Fruit fly (Drosophila melanogaster) whole organism, embryonic: ENCODE data around the gene CG34300.
A peak's percentile ranks its signal among the peaks of the same experiment; 100 is the strongest.

Experiments used
- Abd-B ChIP-seq: fragments of 200-800 bp; sonication (Bioruptor generic); optimal IDR thresholded peaks from 2 replicates; lab custom pipeline; 2018; ENCODE audit warnings: missing biosample characterization, mild to moderate bottlenecking, missing genetic modification characterization, moderate library complexity
- Antp ChIP-seq: fragments of 200-800 bp; sonication (Bioruptor generic); optimal IDR thresholded peaks from 3 replicates; lab custom pipeline; 2016; ENCODE audit warnings: missing biosample characterization, missing genetic modification characterization
- B-H2 ChIP-seq: fragments of 200-800 bp; sonication (Bioruptor generic); optimal IDR thresholded peaks from 2 replicates; lab custom pipeline; 2018; ENCODE audit warnings: missing biosample characterization, mild to moderate bottlenecking, missing genetic modification characterization
- CG10979 ChIP-seq: fragments of 200-800 bp; sonication (Bioruptor generic); optimal IDR thresholded peaks from 2 replicates; lab custom pipeline; 2018; ENCODE audit warnings: missing biosample characterization, mild to moderate bottlenecking, missing genetic modification characterization, moderate library complexity
- CG11695 ChIP-seq: fragments of 200-800 bp; sonication (Bioruptor generic); IDR thresholded peaks from 3 replicates; pipeline ENCODE4 v1.3.6; 2022; ENCODE audit warnings: missing biosample characterization, missing genetic modification characterization
- CG12236 ChIP-seq: fragments of 200-800 bp; sonication (Bioruptor generic); optimal IDR thresholded peaks from 2 replicates; lab custom pipeline; 2016; ENCODE audit warnings: missing biosample characterization, missing genetic modification characterization
- CG12942 ChIP-seq: fragments of 200-800 bp; sonication (Bioruptor generic); optimal IDR thresholded peaks from 3 replicates; lab custom pipeline; 2016; ENCODE audit warnings: missing biosample characterization, missing genetic modification characterization
- CG17829 ChIP-seq: fragments of 200-800 bp; optimal IDR thresholded peaks from 2 replicates; lab custom pipeline; 2019; ENCODE audit warnings: missing biosample characterization, mild to moderate bottlenecking, missing genetic modification characterization, moderate library complexity
- CG17912 ChIP-seq: fragments of 200-800 bp; sonication (Bioruptor generic); optimal IDR thresholded peaks from 2 replicates; lab custom pipeline; 2018; ENCODE audit warnings: missing biosample characterization, mild to moderate bottlenecking, missing genetic modification characterization
- CG1792 ChIP-seq: fragments of 200-800 bp; sonication (Bioruptor generic); optimal IDR thresholded peaks from 2 replicates; lab custom pipeline; 2016; ENCODE audit warnings: missing biosample characterization, missing genetic modification characterization
- CG31441 ChIP-seq: fragments of 200-800 bp; sonication (Bioruptor generic); IDR thresholded peaks from 2 replicates; pipeline ENCODE4 v1.3.6; 2022; ENCODE audit warnings: missing biosample characterization, missing genetic modification characterization
- CG32767 ChIP-seq: fragments of 200-800 bp; sonication (Bioruptor generic); IDR thresholded peaks from 2 replicates; pipeline ENCODE4 v1.3.6; 2022; ENCODE audit warnings: missing biosample characterization, missing genetic modification characterization
- CG34422 ChIP-seq: fragments of 200-800 bp; sonication (Bioruptor generic); IDR thresholded peaks from 3 replicates; pipeline ENCODE4 v1.3.6; 2022; ENCODE audit warnings: missing biosample characterization, missing genetic modification characterization
- CG3847 ChIP-seq: fragments of 200-800 bp; sonication (Bioruptor generic); IDR thresholded peaks from 2 replicates; pipeline ENCODE4 v1.3.6; 2022; ENCODE audit warnings: missing biosample characterization, missing genetic modification characterization
- CG7357 ChIP-seq: fragments of 200-800 bp; sonication (Bioruptor generic); IDR thresholded peaks from 3 replicates; pipeline ENCODE4 v1.3.6; 2022; ENCODE audit warnings: missing biosample characterization, missing genetic modification characterization
- CG7556 ChIP-seq: fragments of 200-800 bp; sonication (Bioruptor generic); optimal IDR thresholded peaks from 2 replicates; lab custom pipeline; 2017; ENCODE audit warnings: missing biosample characterization, mild to moderate bottlenecking, missing genetic modification characterization
- CG7839 ChIP-seq: fragments of 200-800 bp; sonication (Bioruptor generic); optimal IDR thresholded peaks from 3 replicates; lab custom pipeline; 2018; ENCODE audit warnings: missing biosample characterization, mild to moderate bottlenecking, missing genetic modification characterization, moderate library complexity
- Chrac-16 ChIP-seq: fragments of 200-800 bp; sonication (Bioruptor generic); optimal IDR thresholded peaks from 3 replicates; lab custom pipeline; 2016; ENCODE audit warnings: missing biosample characterization, missing genetic modification characterization
- Deaf1 ChIP-seq: fragments of 200-800 bp; optimal IDR thresholded peaks from 3 replicates; lab custom pipeline; 2019; ENCODE audit warnings: missing biosample characterization, mild to moderate bottlenecking, missing genetic modification characterization, moderate library complexity
- Dek ChIP-seq: fragments of 200-800 bp; sonication (Bioruptor generic); optimal IDR thresholded peaks from 3 replicates; lab custom pipeline; 2019; ENCODE audit warnings: missing biosample characterization, mild to moderate bottlenecking, missing genetic modification characterization, moderate library complexity
- Hr51 ChIP-seq, 2 experiments: fragments of 200-800 bp; sonication (Bioruptor generic); optimal IDR thresholded peaks; 2 replicates in 1 of 2; 3 replicates in 1 of 2; lab custom pipeline; 2016 to 2018; ENCODE audit warnings: missing biosample characterization in 2 of 2, missing genetic modification characterization in 2 of 2, mild to moderate bottlenecking in 1 of 2, moderate library complexity in 1 of 2
- Hsf ChIP-seq: fragments of 200-800 bp; sonication (Bioruptor generic); optimal IDR thresholded peaks from 3 replicates; lab custom pipeline; 2016; ENCODE audit warnings: missing biosample characterization, missing genetic modification characterization
- Lpt ChIP-seq: fragments of >200 bp; optimal IDR thresholded peaks from 2 replicates; lab custom pipeline; 2018; ENCODE audit warnings: missing biosample characterization, missing genetic modification characterization
- Poxn ChIP-seq: fragments of 200-800 bp; sonication (Bioruptor generic); IDR thresholded peaks from 2 replicates; pipeline ENCODE4 v1.3.6; 2022; ENCODE audit warnings: missing biosample characterization, missing genetic modification characterization
- Sry-β ChIP-seq: fragments of 200-800 bp; sonication (Bioruptor generic); optimal IDR thresholded peaks from 2 replicates; lab custom pipeline; 2018; ENCODE audit warnings: missing biosample characterization, mild to moderate bottlenecking, missing genetic modification characterization, moderate library complexity
- Ssrp ChIP-seq: fragments of 200-800 bp; sonication (Bioruptor generic); optimal IDR thresholded peaks from 2 replicates; lab custom pipeline; 2018; ENCODE audit warnings: missing biosample characterization, mild to moderate bottlenecking, missing genetic modification characterization, moderate library complexity
- TFAM ChIP-seq: fragments of 200-800 bp; sonication (Bioruptor generic); optimal IDR thresholded peaks from 2 replicates; lab custom pipeline; 2017; ENCODE audit warnings: missing biosample characterization, missing genetic modification characterization, inconsistent platforms
- Taf1 ChIP-seq: fragments of 200-800 bp; sonication (Bioruptor generic); IDR thresholded peaks from 2 replicates; pipeline ENCODE4 v1.3.6; 2022; ENCODE audit warnings: missing biosample characterization, missing genetic modification characterization
- bigmax ChIP-seq: fragments of 200-800 bp; sonication (Bioruptor generic); optimal IDR thresholded peaks from 2 replicates; lab custom pipeline; 2018; ENCODE audit warnings: missing biosample characterization, mild to moderate bottlenecking, missing genetic modification characterization
- bowl ChIP-seq: fragments of 200-800 bp; sonication (Bioruptor generic); IDR thresholded peaks from 2 replicates; pipeline ENCODE4 v1.3.6; 2022; ENCODE audit warnings: missing biosample characterization, missing genetic modification characterization
- btn ChIP-seq: fragments of 200-800 bp; sonication (Bioruptor generic); optimal IDR thresholded peaks from 2 replicates; lab custom pipeline; 2016; ENCODE audit warnings: missing biosample characterization, missing genetic modification characterization
- cg ChIP-seq: fragments of 200-800 bp; sonication (Bioruptor generic); optimal IDR thresholded peaks from 3 replicates; lab custom pipeline; 2019; ENCODE audit warnings: missing biosample characterization, mild to moderate bottlenecking, missing genetic modification characterization, moderate library complexity
- crp ChIP-seq, 2 experiments: fragments of 200-800 bp; sonication (Bioruptor generic); optimal IDR thresholded peaks; 2 replicates in 1 of 2; 3 replicates in 1 of 2; lab custom pipeline; 2017; ENCODE audit warnings: missing biosample characterization in 2 of 2, missing genetic modification characterization in 2 of 2, mild to moderate bottlenecking in 1 of 2, moderate library complexity in 1 of 2
- dimm ChIP-seq: fragments of 200-800 bp; sonication (Bioruptor generic); IDR thresholded peaks from 2 replicates; pipeline ENCODE4 v1.3.6; 2022; ENCODE audit warnings: missing biosample characterization, missing genetic modification characterization
- fd96Cb ChIP-seq: fragments of 200-800 bp; sonication (Bioruptor generic); optimal IDR thresholded peaks from 2 replicates; lab custom pipeline; 2018; ENCODE audit warnings: missing biosample characterization, mild to moderate bottlenecking, missing genetic modification characterization, moderate library complexity
- h ChIP-seq: fragments of >200 bp; optimal IDR thresholded peaks from 2 replicates; lab custom pipeline; 2017
- ham ChIP-seq: fragments of 200-800 bp; sonication (Bioruptor generic); IDR thresholded peaks from 2 replicates; pipeline ENCODE4 v1.3.6; 2022; ENCODE audit warnings: missing biosample characterization, missing genetic modification characterization
- hb ChIP-seq: fragments of 200-800 bp; sonication (Bioruptor generic); IDR thresholded peaks from 3 replicates; pipeline ENCODE4 v1.3.6; 2022; ENCODE audit warnings: missing biosample characterization, missing genetic modification characterization; ENCODE audit not compliant: partially characterized antibody
- her ChIP-seq: fragments of 200-800 bp; sonication (Bioruptor generic); optimal IDR thresholded peaks from 2 replicates; lab custom pipeline; 2016; ENCODE audit warnings: missing biosample characterization, missing genetic modification characterization
- jigr1 ChIP-seq: fragments of 200-800 bp; sonication (Bioruptor generic); IDR thresholded peaks from 3 replicates; pipeline ENCODE4 v1.3.6; 2022; ENCODE audit warnings: missing biosample characterization, missing genetic modification characterization
- lov ChIP-seq, 2 experiments: fragments of 200-800 bp in 1 of 2; fragments of >200 bp in 1 of 2; sonication (Bioruptor generic) in 1 of 2; IDR thresholded peaks in 1 of 2; optimal IDR thresholded peaks in 1 of 2; 2 replicates in 1 of 2; 3 replicates in 1 of 2; pipeline versions ENCODE4 v1.3.6 to Lab custom; 2017 to 2022; ENCODE audit warnings: missing biosample characterization in 1 of 2, missing genetic modification characterization in 1 of 2
- nmo ChIP-seq: fragments of 200-800 bp; sonication (Bioruptor generic); optimal IDR thresholded peaks from 2 replicates; lab custom pipeline; 2018; ENCODE audit warnings: missing biosample characterization, mild to moderate bottlenecking, missing genetic modification characterization, moderate library complexity
- nom ChIP-seq: fragments of 200-800 bp; sonication (Bioruptor generic); optimal IDR thresholded peaks from 2 replicates; lab custom pipeline; 2017; ENCODE audit warnings: missing biosample characterization, missing genetic modification characterization, mild to moderate bottlenecking, moderate library complexity, missing genetic modification reagents
- phol ChIP-seq: fragments of 200-800 bp; sonication (Bioruptor generic); optimal IDR thresholded peaks from 3 replicates; lab custom pipeline; 2018; ENCODE audit warnings: missing biosample characterization, mild to moderate bottlenecking, missing genetic modification characterization, moderate library complexity
- pita ChIP-seq: fragments of 200-800 bp; sonication (Bioruptor generic); optimal IDR thresholded peaks from 2 replicates; lab custom pipeline; 2017; ENCODE audit warnings: missing biosample characterization, mild to moderate bottlenecking, missing genetic modification characterization
- psq ChIP-seq: fragments of 200-800 bp; sonication (Bioruptor generic); optimal IDR thresholded peaks from 2 replicates; lab custom pipeline; 2017; ENCODE audit warnings: missing biosample characterization, missing genetic modification characterization
- ro ChIP-seq: fragments of 200-800 bp; sonication (Bioruptor generic); IDR thresholded peaks from 2 replicates; pipeline ENCODE4 v1.3.6; 2022; ENCODE audit warnings: missing biosample characterization, missing genetic modification characterization
- sens ChIP-seq: fragments of 200-800 bp; sonication (Bioruptor generic); peaks from one replicate; lab custom pipeline; 2016; ENCODE audit warnings: missing biosample characterization, missing genetic modification characterization
- sisA ChIP-seq: fragments of 200-800 bp; sonication (Bioruptor generic); IDR thresholded peaks from 2 replicates; pipeline ENCODE4 v1.3.6; 2022; ENCODE audit warnings: missing biosample characterization, missing genetic modification characterization
- sqz ChIP-seq: fragments of 200-800 bp; sonication (Bioruptor generic); optimal IDR thresholded peaks from 3 replicates; lab custom pipeline; 2018; ENCODE audit warnings: missing biosample characterization, mild to moderate bottlenecking, missing genetic modification characterization

CG34300 gene

dm6 chr3R:30293478-30294122, 12.8 kb downstream of the CG34300 start:
- TF ChIP-seq hb (GFP tag; lab: Robert Waterston, UW) (no peak), CG7357 (0 out of 3 replicates have a peak, but pooled peaks have one; percentile 22), nmo (GFP tag; lab: Kevin White, UChicago) (peak; percentile 21), sqz (GFP tag; lab: Kevin White, UChicago) (no peak), her (GFP tag; lab: Kevin White, UChicago) (no peak), Lpt (no peak), sisA (GFP tag; lab: Robert Waterston, UW) (no peak), jigr1 (GFP tag; lab: Robert Waterston, UW) (no peak), TFAM (no peak), crp (GFP tag; optimal IDR thresholded peaks at IDR 0.05; lab: Kevin White, UChicago) (no peak), Ssrp (tag; lab: Kevin White, UChicago) (peak; percentile 41), nom (GFP tag; lab: Kevin White, UChicago) (peak; percentile 94), CG32767 (GFP tag; lab: Robert Waterston, UW) (no peak), ro (no peak), Poxn (GFP tag; lab: Robert Waterston, UW) (no peak), Taf1 (GFP tag; lab: Robert Waterston, UW) (no peak), CG12236 (no peak), phol (peak; percentile 38), CG12942 (no peak), CG17912 (no peak), fd96Cb (tag; lab: Kevin White, UChicago) (peak; percentile 24), Chrac-16 (no peak), Hr51 (GFP tag; optimal IDR thresholded peaks at IDR 0.05; lab: Kevin White, UChicago) (peak in 1 of 2 experiments; percentile 15), dimm (no peak), btn (no peak), bowl (GFP tag; lab: Robert Waterston, UW) (no peak), CG17829 (tag; lab: Kevin White, UChicago) (no peak), h (no peak), Abd-B (no peak), Deaf1 (tag; lab: Kevin White, UChicago) (no peak), Sry-β (no peak), CG7556 (GFP tag; lab: Kevin White, UChicago) (peak; percentile 24), cg (no peak), Antp (GFP tag; lab: Kevin White, UChicago) (no peak), B-H2 (GFP tag; lab: Kevin White, UChicago) (no peak), psq (GFP tag; lab: Kevin White, UChicago) (no peak), CG34422 (GFP tag; lab: Robert Waterston, UW) (no peak), CG31441 (0 out of 2 replicates have a peak, but pooled peaks have one; percentile 31), CG11695 (GFP tag; lab: Robert Waterston, UW) (0 out of 3 replicates have a peak, but pooled peaks have one; percentile 8), Dek (no peak), ham (GFP tag; lab: Robert Waterston, UW) (no peak), Hsf (no peak), CG10979 (tag; lab: Kevin White, UChicago) (peak; percentile 36), CG1792 (GFP tag; lab: Kevin White, UChicago) (no peak), CG7839 (tag; lab: Kevin White, UChicago) (peak; percentile 27), CG3847 (GFP tag; lab: Robert Waterston, UW) (no peak), lov (optimal IDR thresholded peaks at IDR 0.05; lab: Kevin White, UChicago) (no peak), lov (GFP tag; IDR thresholded peaks at IDR 0.05; lab: Robert Waterston, UW) (0 out of 3 replicates have a peak, but pooled peaks have one; percentile 42), bigmax (GFP tag; lab: Kevin White, UChicago) (no peak), sens (GFP tag; lab: Kevin White, UChicago) (peak; percentile 30), pita (GFP tag; lab: Kevin White, UChicago) (no peak)
